Fruit fly (Drosophila melanogaster): Measurements from ENCODE around the gene CG43965.

DNA sequence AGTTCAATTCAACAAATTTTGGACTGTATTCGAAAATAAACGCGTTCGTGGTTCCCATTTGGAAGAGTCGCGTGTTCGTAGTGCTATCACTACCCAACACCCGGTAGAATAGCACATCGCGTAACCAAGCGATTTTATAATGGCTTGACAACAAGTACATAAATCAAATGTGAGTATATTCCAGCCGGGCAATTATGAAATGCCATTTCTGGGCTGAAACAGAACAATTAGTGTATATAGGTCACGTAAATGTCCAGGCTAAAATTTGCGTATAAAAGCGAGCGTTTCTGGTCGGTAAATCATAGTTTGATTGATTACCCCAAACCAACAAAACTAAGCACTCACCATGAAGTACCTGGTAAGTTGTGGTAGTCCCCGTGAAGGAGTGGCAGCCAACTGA, 2.6 kb upstream of the CG43965 start, which contains the start of gene Cp15:
- TF ChIP-seq Atf6 (GFP tag; IDR thresholded peaks at IDR 0.05) (no peak), CG4360 (GFP tag; IDR thresholded peaks at IDR 0.05) (no peak)
